Worm (Caenorhabditis elegans) whole organism, mixed stage, embryonic: Measurements from ENCODE around the gene srx-73.

Source experiments
- M03D4.4 ChIP-seq: sonication (generic microtip); optimal IDR thresholded peaks from 2 replicates; lab custom pipeline; 2017; ENCODE audit warnings: mild to moderate bottlenecking, missing genetic modification characterization, missing compliant biosample characterization
- bed-3 ChIP-seq: fragments of 200-800 bp; sonication (Bioruptor generic); optimal IDR thresholded peaks from 3 replicates; lab custom pipeline; 2018; ENCODE audit warnings: mild to moderate bottlenecking, missing genetic modification characterization, moderate library complexity, missing compliant biosample characterization
- blmp-1 ChIP-seq: fragments of 150-350 bp; optimal IDR thresholded peaks from 2 replicates; lab custom pipeline; 2014; ENCODE audit warnings: missing biosample characterization, missing genetic modification characterization
- ceh-43 ChIP-seq: fragments of 200-800 bp; sonication (Bioruptor generic); optimal IDR thresholded peaks from 2 replicates; lab custom pipeline; 2018; ENCODE audit warnings: mild to moderate bottlenecking, missing genetic modification characterization, moderate library complexity, missing compliant biosample characterization
- ceh-83 ChIP-seq: fragments of 200-800 bp; sonication (Bioruptor generic); optimal IDR thresholded peaks from 2 replicates; lab custom pipeline; 2018; ENCODE audit warnings: mild to moderate bottlenecking, missing genetic modification characterization, missing compliant biosample characterization
- ces-1 ChIP-seq: fragments of 150-350 bp; optimal IDR thresholded peaks from 2 replicates; lab custom pipeline; 2014; ENCODE audit warnings: missing biosample characterization, missing genetic modification reagents, missing genetic modification characterization
- cnd-1 ChIP-seq: fragments of 200-800 bp; sonication (Bioruptor generic); optimal IDR thresholded peaks from 2 replicates; lab custom pipeline; 2018; ENCODE audit warnings: mild to moderate bottlenecking, missing genetic modification characterization, missing compliant biosample characterization
- drap-1 ChIP-seq: fragments of 200-800 bp; sonication (Bioruptor generic); optimal IDR thresholded peaks from 3 replicates; lab custom pipeline; 2018; ENCODE audit warnings: mild to moderate bottlenecking, missing genetic modification characterization, missing compliant biosample characterization
- elt-1 ChIP-seq: sonication (generic microtip); optimal IDR thresholded peaks from 2 replicates; lab custom pipeline; 2017; ENCODE audit warnings: missing genetic modification characterization, mild to moderate bottlenecking, missing compliant biosample characterization, antibody characterized with exemption, moderate library complexity, borderline replicate concordance; ENCODE audit not compliant: insufficient read depth
- elt-3 ChIP-seq: fragments of 150-350 bp; optimal IDR thresholded peaks from 2 replicates; lab custom pipeline; 2014; ENCODE audit warnings: missing biosample characterization, missing genetic modification characterization
- flh-1 ChIP-seq: fragments of 200-800 bp; sonication (Bioruptor generic); optimal IDR thresholded peaks from 2 replicates; lab custom pipeline; 2018; ENCODE audit warnings: mild to moderate bottlenecking, missing genetic modification characterization, moderate library complexity, missing compliant biosample characterization
- ham-2 ChIP-seq: fragments of 200-800 bp; sonication (Bioruptor generic); optimal IDR thresholded peaks from 2 replicates; lab custom pipeline; 2018; ENCODE audit warnings: mild to moderate bottlenecking, missing genetic modification characterization, missing compliant biosample characterization
- hlh-1 ChIP-seq: fragments of 150-350 bp; optimal IDR thresholded peaks from 2 replicates; lab custom pipeline; 2014; ENCODE audit warnings: missing biosample characterization, missing genetic modification reagents, missing genetic modification characterization
- lin-13 ChIP-seq: fragments of 150-350 bp; optimal IDR thresholded peaks from 2 replicates; lab custom pipeline; 2014; ENCODE audit warnings: missing biosample characterization, missing genetic modification characterization
- lin-32 ChIP-seq: fragments of 200-800 bp; sonication (Bioruptor generic); optimal IDR thresholded peaks from 2 replicates; lab custom pipeline; 2018; ENCODE audit warnings: mild to moderate bottlenecking, missing genetic modification characterization, missing compliant biosample characterization
- lsy-2 ChIP-seq: fragments of 150-350 bp; optimal IDR thresholded peaks from 2 replicates; lab custom pipeline; 2014; ENCODE audit warnings: missing biosample characterization, missing genetic modification characterization
- mab-5 ChIP-seq: fragments of 150-350 bp; optimal IDR thresholded peaks from 2 replicates; lab custom pipeline; 2014; ENCODE audit warnings: missing biosample characterization, missing genetic modification characterization
- mep-1 ChIP-seq: fragments of 150-350 bp; optimal IDR thresholded peaks from 2 replicates; lab custom pipeline; 2017; ENCODE audit warnings: missing biosample characterization, missing genetic modification reagents, missing genetic modification characterization, inconsistent platforms
- mls-2 ChIP-seq: sonication (generic microtip); optimal IDR thresholded peaks from 2 replicates; lab custom pipeline; 2016; ENCODE audit warnings: mild to moderate bottlenecking, missing genetic modification characterization, moderate library complexity, missing compliant biosample characterization
- nhr-2 ChIP-seq: fragments of 150-350 bp; optimal IDR thresholded peaks from 2 replicates; lab custom pipeline; 2014; ENCODE audit warnings: missing biosample characterization, missing genetic modification characterization
- nhr-237 ChIP-seq: fragments of 150-350 bp; optimal IDR thresholded peaks from 2 replicates; lab custom pipeline; 2014; ENCODE audit warnings: missing biosample characterization, missing genetic modification characterization
- nhr-28 ChIP-seq: fragments of 150-350 bp; optimal IDR thresholded peaks from 2 replicates; lab custom pipeline; 2014; ENCODE audit warnings: missing biosample characterization, missing genetic modification characterization
- nhr-76 ChIP-seq: sonication (generic microtip); optimal IDR thresholded peaks from 2 replicates; lab custom pipeline; 2017; ENCODE audit warnings: missing biosample characterization, missing genetic modification characterization
- pha-4 ChIP-seq: fragments of 150-350 bp; optimal IDR thresholded peaks from 2 replicates; lab custom pipeline; 2018; ENCODE audit warnings: missing biosample characterization, missing genetic modification reagents, missing genetic modification characterization
- sem-2 ChIP-seq: fragments of 200-800 bp; sonication (Bioruptor generic); optimal IDR thresholded peaks from 2 replicates; lab custom pipeline; 2018; ENCODE audit warnings: mild to moderate bottlenecking, missing genetic modification characterization, missing compliant biosample characterization
- snpc-4 ChIP-seq: fragments of 150-350 bp; optimal IDR thresholded peaks from 2 replicates; lab custom pipeline; 2014; ENCODE audit warnings: missing biosample characterization, missing genetic modification characterization
- sptf-1 ChIP-seq: sonication (generic microtip); optimal IDR thresholded peaks from 2 replicates; lab custom pipeline; 2017; ENCODE audit warnings: mild to moderate bottlenecking, missing genetic modification characterization, moderate library complexity, missing compliant biosample characterization
- tbx-8 ChIP-seq: fragments of 200-800 bp; sonication (Bioruptor generic); optimal IDR thresholded peaks from 2 replicates; lab custom pipeline; 2018; ENCODE audit warnings: mild to moderate bottlenecking, missing genetic modification characterization, moderate library complexity, missing compliant biosample characterization
- unc-120 ChIP-seq: sonication (generic microtip); optimal IDR thresholded peaks from 2 replicates; lab custom pipeline; 2017; ENCODE audit warnings: missing genetic modification characterization, missing compliant biosample characterization; ENCODE audit not compliant: poor library complexity, severe bottlenecking
- unc-39 ChIP-seq: fragments of 150-350 bp; optimal IDR thresholded peaks from 2 replicates; lab custom pipeline; 2014; ENCODE audit warnings: missing biosample characterization, missing genetic modification characterization
- unc-62 ChIP-seq: fragments of 150-350 bp; optimal IDR thresholded peaks from 2 replicates; lab custom pipeline; 2014; ENCODE audit warnings: missing biosample characterization, missing genetic modification reagents, missing genetic modification characterization
- zip-8 ChIP-seq: fragments of 150-350 bp; optimal IDR thresholded peaks from 2 replicates; lab custom pipeline; 2014; ENCODE audit warnings: missing biosample characterization, missing genetic modification characterization
- ztf-11 ChIP-seq: fragments of 150-350 bp; optimal IDR thresholded peaks from 2 replicates; lab custom pipeline; 2014; ENCODE audit warnings: missing biosample characterization, missing genetic modification characterization

The srx-73 gene

ce11 chrV:4653871-4654605, 11.5 kb downstream of the srx-73 start, which contains the start of the genes col-139 and F41F3.1:
Gene col-139, minus strand, starts transcription at chrV:4653971.
Gene F41F3.1, plus strand, starts transcription at chrV:4654555.
- TF ChIP-seq sem-2 (GFP tag; lab: Kevin White, UChicago) (no peak), cnd-1 (no peak), ham-2 (no peak)

- TF ChIP-seq sptf-1 (tag; lab: Kevin White, UChicago) (no peak), unc-39 (tag; lab: Kevin White, UChicago) (no peak), flh-1 (no peak), snpc-4 (tag; lab: Kevin White, UChicago) (no peak), mep-1 (tag; lab: Kevin White, UChicago) (no peak), elt-1 (tag; lab: Kevin White, UChicago) (no peak), lin-13 (tag; lab: Kevin White, UChicago) (no peak), nhr-237 (tag; lab: Kevin White, UChicago) (no peak), mab-5 (tag; lab: Kevin White, UChicago) (no peak), lin-32 (GFP tag; lab: Kevin White, UChicago) (no peak), elt-3 (tag; lab: Kevin White, UChicago) (no peak), unc-62 (GFP tag; lab: Kevin White, UChicago) (no peak), M03D4.4 (no peak), bed-3 (GFP tag; lab: Kevin White, UChicago) (no peak), ztf-11 (tag; lab: Kevin White, UChicago) (no peak), ceh-83 (no peak), mls-2 (tag; lab: Kevin White, UChicago) (no peak), tbx-8 (no peak), drap-1 (no peak), unc-120 (no peak)
These were observed 12.5 kb downstream of the srx-73 start for ce11 chrV:4653093-4653492.

ce11 chrV:4651480-4651879, 14.1 kb downstream of the srx-73 start:
- peak; percentile 20 for TF ChIP-seq ham-2
- TF ChIP-seq elt-1 (tag; lab: Kevin White, UChicago): peak; percentile 53
- TF ChIP-seq nhr-237 (tag; lab: Kevin White, UChicago): no peak
- TF ChIP-seq, all 35 proteins: peak for 2

- no peak for TF ChIP-seq cnd-1
- TF ChIP-seq unc-39 (tag; lab: Kevin White, UChicago): no peak
- no peak for TF ChIP-seq drap-1
- no peak for TF ChIP-seq M03D4.4
- no peak for TF ChIP-seq sptf-1 (tag; lab: Kevin White, UChicago)
- no peak for TF ChIP-seq snpc-4 (tag; lab: Kevin White, UChicago)
- TF ChIP-seq unc-62 (GFP tag; lab: Kevin White, UChicago): no peak
- no peak for TF ChIP-seq zip-8 (tag; lab: Kevin White, UChicago)
- no peak for TF ChIP-seq pha-4 (tag; lab: Kevin White, UChicago)
- no peak for TF ChIP-seq blmp-1 (tag; lab: Kevin White, UChicago)
- no peak for TF ChIP-seq hlh-1 (tag; lab: Kevin White, UChicago)
- TF ChIP-seq, all 35 proteins: peak for 0
These were observed 15.7 kb downstream of the srx-73 start for ce11 chrV:4649649-4650384.

- TF ChIP-seq mls-2 (tag; lab: Kevin White, UChicago) (no peak), zip-8 (tag; lab: Kevin White, UChicago) (no peak)
These were observed 17.0 kb downstream of the srx-73 start, which contains the start of gene F41F3.8 for ce11 chrV:4648527-4648926. Gene F41F3.8, plus strand, starts transcription at chrV:4648827.

ce11 chrV:4647857-4648256, 17.7 kb downstream of the srx-73 start, which contains the start of gene F41F3.3:
Gene F41F3.3, minus strand, starts transcription at chrV:4648239.
- TF ChIP-seq blmp-1 (tag; lab: Kevin White, UChicago) (no peak), nhr-76 (no peak), tbx-8 (no peak), nhr-28 (tag; lab: Kevin White, UChicago) (no peak), lin-32 (GFP tag; lab: Kevin White, UChicago) (peak; percentile 23), zip-8 (tag; lab: Kevin White, UChicago) (no peak), ces-1 (no peak), cnd-1 (no peak), sptf-1 (tag; lab: Kevin White, UChicago) (peak; percentile 64), mep-1 (tag; lab: Kevin White, UChicago) (no peak), nhr-237 (tag; lab: Kevin White, UChicago) (no peak), ceh-83 (no peak), elt-3 (tag; lab: Kevin White, UChicago) (no peak), hlh-1 (tag; lab: Kevin White, UChicago) (no peak), sem-2 (GFP tag; lab: Kevin White, UChicago) (peak; percentile 14), ceh-43 (GFP tag; lab: Kevin White, UChicago) (no peak), unc-120 (peak; percentile 18), M03D4.4 (peak; percentile 34), mls-2 (tag; lab: Kevin White, UChicago) (peak; percentile 68), mab-5 (tag; lab: Kevin White, UChicago) (no peak), nhr-2 (tag; lab: Kevin White, UChicago) (no peak), pha-4 (tag; lab: Kevin White, UChicago) (no peak), flh-1 (no peak), snpc-4 (tag; lab: Kevin White, UChicago) (no peak), bed-3 (GFP tag; lab: Kevin White, UChicago) (peak; percentile 57), lsy-2 (tag; lab: Kevin White, UChicago) (no peak), elt-1 (tag; lab: Kevin White, UChicago) (no peak), ztf-11 (tag; lab: Kevin White, UChicago) (no peak)
